Worm (Caenorhabditis elegans): ENCODE measurements around the gene C15F1.8.
A peak's percentile ranks its signal among the peaks of the same experiment; 100 is the strongest.

Gene C15F1.8

ce11 chrII:7002956-7003357 lies 25.3 kb upstream of the C15F1.8 start:
- TF ChIP-seq pqm-1 (tag; optimal IDR thresholded peaks at IDR 0.05), result peak; percentile 4
- no peak for TF ChIP-seq ztf-4 (tag; optimal IDR thresholded peaks at IDR 0.05)
- peak; percentile 19 for TF ChIP-seq nfya-1 (tag; optimal IDR thresholded peaks at IDR 0.05; ENCODE audit: insufficient read depth)
- TF ChIP-seq nhr-67 (tag; optimal IDR thresholded peaks at IDR 0.05), result no peak
- peak; percentile 1 for TF ChIP-seq nhr-23 (tag; optimal IDR thresholded peaks at IDR 0.05)
- TF ChIP-seq hmg-11 (tag; optimal IDR thresholded peaks at IDR 0.05), result peak; percentile 9
- TF ChIP-seq nhr-43 (tag; optimal IDR thresholded peaks at IDR 0.05; ENCODE audit: poor library complexity, severe bottlenecking), result peak; percentile 58
- TF ChIP-seq nhr-25 (tag; optimal IDR thresholded peaks at IDR 0.05), result peak; percentile 28

DNA sequence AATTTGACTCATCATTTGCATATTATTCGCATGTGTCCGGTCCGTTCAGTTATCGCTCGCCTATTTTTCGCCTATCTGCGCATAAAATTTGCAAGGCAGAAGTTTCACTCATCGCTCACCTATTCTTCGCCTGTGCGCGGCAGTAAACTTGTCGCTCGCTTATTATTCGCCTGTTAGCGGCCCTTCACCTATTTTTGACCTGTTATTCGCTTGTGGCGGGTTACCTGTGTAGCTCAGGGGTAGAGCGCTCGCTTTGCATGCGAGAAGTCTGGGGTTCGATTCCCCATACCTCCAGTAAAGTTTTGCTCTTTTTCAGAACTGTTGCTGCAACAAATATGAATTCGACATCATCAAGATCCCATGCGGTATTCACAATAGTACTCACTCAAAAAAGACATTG lies 23.8 kb upstream of the C15F1.8 start:
- TF ChIP-seq lsy-12 (tag; optimal IDR thresholded peaks at IDR 0.05), result peak; percentile 13
- TF ChIP-seq elt-2 (tag; optimal IDR thresholded peaks at IDR 0.05), result peak; percentile 24

- TF ChIP-seq unc-62 (GFP tag; optimal IDR thresholded peaks at IDR 0.05) (no peak), mdl-1 (tag; optimal IDR thresholded peaks at IDR 0.05) (no peak), egl-27 (tag; optimal IDR thresholded peaks at IDR 0.05) (no peak), elt-3 (tag; optimal IDR thresholded peaks at IDR 0.05) (no peak)
Observed at ce11 chrII:6995583-6995982, 18.0 kb upstream of the C15F1.8 start.

ce11 chrII:6994677-6995076 lies 17.0 kb upstream of the C15F1.8 start, which contains the start of gene unc-104:
Gene unc-104, plus strand, starts transcription at chrII:6994987.
- TF ChIP-seq eor-1 (tag; optimal IDR thresholded peaks at IDR 0.05), result no peak
- TF ChIP-seq egl-5 (tag; optimal IDR thresholded peaks at IDR 0.05), result no peak
- no peak for TF ChIP-seq sea-2 (GFP tag; optimal IDR thresholded peaks at IDR 0.05)
- no peak for TF ChIP-seq skn-1 (tag; optimal IDR thresholded peaks at IDR 0.05)
- no peak for TF ChIP-seq snpc-4 (tag; optimal IDR thresholded peaks at IDR 0.05)
- peak; percentile 87 for TF ChIP-seq fkh-10 (GFP tag; optimal IDR thresholded peaks at IDR 0.05)
- TF ChIP-seq nhr-12 (tag; optimal IDR thresholded peaks at IDR 0.05), result no peak
- peak; percentile 44 for TF ChIP-seq nfya-1 (tag; optimal IDR thresholded peaks at IDR 0.05; ENCODE audit: insufficient read depth)
- TF ChIP-seq ceh-9 (tag; optimal IDR thresholded peaks at IDR 0.05), result no peak
- TF ChIP-seq mml-1 (tag; optimal IDR thresholded peaks at IDR 0.05), result no peak
- TF ChIP-seq lsy-12 (tag; optimal IDR thresholded peaks at IDR 0.05), result no peak
- no peak for TF ChIP-seq R02D3.7 (tag; optimal IDR thresholded peaks at IDR 0.05)
- no peak for TF ChIP-seq ama-1 (optimal IDR thresholded peaks at IDR 0.05)
- no peak for TF ChIP-seq ceh-28 (tag; optimal IDR thresholded peaks at IDR 0.05)

- TF ChIP-seq snpc-4 (tag; optimal IDR thresholded peaks at IDR 0.05) (no peak), nhr-25 (tag; optimal IDR thresholded peaks at IDR 0.05) (no peak), nhr-67 (tag; optimal IDR thresholded peaks at IDR 0.05) (no peak), R02D3.7 (tag; optimal IDR thresholded peaks at IDR 0.05) (no peak), nhr-12 (tag; optimal IDR thresholded peaks at IDR 0.05) (no peak), nhr-23 (tag; optimal IDR thresholded peaks at IDR 0.05) (no peak), pqm-1 (tag; optimal IDR thresholded peaks at IDR 0.05) (no peak), fkh-10 (GFP tag; optimal IDR thresholded peaks at IDR 0.05) (peak; percentile 94), nfya-1 (tag; optimal IDR thresholded peaks at IDR 0.05; ENCODE audit: insufficient read depth) (peak; percentile 88), mml-1 (tag; optimal IDR thresholded peaks at IDR 0.05) (no peak), daf-12 (tag; optimal IDR thresholded peaks at IDR 0.05) (no peak), unc-39 (tag; optimal IDR thresholded peaks at IDR 0.05) (no peak), skn-1 (tag; optimal IDR thresholded peaks at IDR 0.05) (no peak), mdl-1 (tag; optimal IDR thresholded peaks at IDR 0.05) (no peak), nhr-11 (tag; optimal IDR thresholded peaks at IDR 0.05) (no peak), egl-5 (tag; optimal IDR thresholded peaks at IDR 0.05) (peak; percentile 36), lin-15B (tag; optimal IDR thresholded peaks at IDR 0.05) (peak; percentile 1), lin-39 (tag; optimal IDR thresholded peaks at IDR 0.05) (peak; percentile 60), ztf-11 (tag; optimal IDR thresholded peaks at IDR 0.05) (no peak), hmg-11 (tag; optimal IDR thresholded peaks at IDR 0.05) (peak; percentile 11), ceh-28 (tag; optimal IDR thresholded peaks at IDR 0.05) (peak; percentile 18), lsy-12 (tag; optimal IDR thresholded peaks at IDR 0.05) (peak; percentile 15), jun-1 (tag; optimal IDR thresholded peaks at IDR 0.05) (no peak), unc-62 (GFP tag; optimal IDR thresholded peaks at IDR 0.05) (peak; percentile 12), tbx-2 (tag; optimal IDR thresholded peaks at IDR 0.05) (no peak), ceh-82 (tag; optimal IDR thresholded peaks at IDR 0.05) (no peak), egl-27 (tag; optimal IDR thresholded peaks at IDR 0.05) (no peak), elt-1 (tag; optimal IDR thresholded peaks at IDR 0.05) (no peak)
Observed at ce11 chrII:6992949-6993348, 15.3 kb upstream of the C15F1.8 start.

Measured in whole organism, L3 larva.